Fruit fly (Drosophila melanogaster) whole organism, embryonic: ENCODE measurements around the gene CG46427.
A peak's percentile ranks its signal among the peaks of the same experiment; 100 is the strongest.

Experiments
- ATbp ChIP-seq: fragments of 200-800 bp; sonication (Bioruptor generic); optimal IDR thresholded peaks from 2 replicates; lab custom pipeline; 2017; ENCODE audit warnings: missing biosample characterization, mild to moderate bottlenecking, missing genetic modification characterization, missing genetic modification reagents
- Abd-B ChIP-seq: fragments of 200-800 bp; sonication (Bioruptor generic); optimal IDR thresholded peaks from 2 replicates; lab custom pipeline; 2018; ENCODE audit warnings: missing biosample characterization, mild to moderate bottlenecking, missing genetic modification characterization, moderate library complexity
- Bdp1 ChIP-seq: fragments of 200-800 bp; sonication (Bioruptor generic); optimal IDR thresholded peaks from 3 replicates; lab custom pipeline; 2016; ENCODE audit warnings: missing biosample characterization, missing genetic modification characterization
- CG10274 ChIP-seq: fragments of 200-800 bp; sonication (Bioruptor generic); optimal IDR thresholded peaks from 3 replicates; lab custom pipeline; 2017; ENCODE audit warnings: missing biosample characterization, mild to moderate bottlenecking, missing genetic modification characterization
- CG10431 ChIP-seq: fragments of 200-800 bp; sonication (Bioruptor generic); optimal IDR thresholded peaks from 3 replicates; lab custom pipeline; 2018; ENCODE audit warnings: missing biosample characterization, mild to moderate bottlenecking, missing genetic modification characterization
- CG11456 ChIP-seq: fragments of 200-800 bp; sonication (Bioruptor generic); IDR thresholded peaks from 3 replicates; pipeline ENCODE4 v1.3.6; 2022; ENCODE audit warnings: missing biosample characterization, missing genetic modification characterization
- CG13296 ChIP-seq: fragments of 200-800 bp; sonication (Bioruptor generic); optimal IDR thresholded peaks from 3 replicates; lab custom pipeline; 2018; ENCODE audit warnings: missing biosample characterization, mild to moderate bottlenecking, missing genetic modification characterization
- CG14050 ChIP-seq: fragments of 200-800 bp; sonication (Bioruptor generic); IDR thresholded peaks from 3 replicates; pipeline ENCODE4 v1.3.6; 2022; ENCODE audit warnings: missing biosample characterization, missing genetic modification characterization
- CG1647 ChIP-seq: fragments of 200-800 bp; sonication (Bioruptor generic); optimal IDR thresholded peaks from 3 replicates; lab custom pipeline; 2016; ENCODE audit warnings: missing biosample characterization, missing genetic modification characterization
- CG16779 ChIP-seq: fragments of 200-800 bp; sonication (Bioruptor generic); IDR thresholded peaks from 2 replicates; pipeline ENCODE4 v1.3.6; 2022; ENCODE audit warnings: missing biosample characterization, missing genetic modification characterization
- CG17361 ChIP-seq: fragments of 200-800 bp; sonication (Bioruptor generic); IDR thresholded peaks from 3 replicates; pipeline ENCODE4 v1.3.6; 2022; ENCODE audit warnings: missing biosample characterization, missing genetic modification characterization
- CG17802 ChIP-seq: fragments of 200-800 bp; sonication (Bioruptor generic); optimal IDR thresholded peaks from 2 replicates; lab custom pipeline; 2018; ENCODE audit warnings: missing biosample characterization, mild to moderate bottlenecking, missing genetic modification characterization, moderate library complexity
- CG18476 ChIP-seq: fragments of 200-800 bp; sonication (Bioruptor generic); optimal IDR thresholded peaks from 2 replicates; lab custom pipeline; 2016; ENCODE audit warnings: missing biosample characterization, mild to moderate bottlenecking, missing genetic modification characterization
- CG2120 ChIP-seq: fragments of 200-800 bp; sonication (Bioruptor generic); optimal IDR thresholded peaks from 3 replicates; lab custom pipeline; 2016; ENCODE audit warnings: missing biosample characterization, missing genetic modification characterization
- CG30431 ChIP-seq: fragments of 200-800 bp; sonication (Bioruptor generic); optimal IDR thresholded peaks from 2 replicates; lab custom pipeline; 2017; ENCODE audit warnings: missing biosample characterization, missing genetic modification characterization
- CG3065 ChIP-seq: fragments of 200-800 bp; sonication (Bioruptor generic); optimal IDR thresholded peaks from 2 replicates; lab custom pipeline; 2016; ENCODE audit warnings: missing biosample characterization, missing genetic modification characterization
- CG4854 ChIP-seq: fragments of 200-800 bp; sonication (Bioruptor generic); optimal IDR thresholded peaks from 2 replicates; lab custom pipeline; 2016; ENCODE audit warnings: missing biosample characterization, missing genetic modification characterization, inconsistent platforms
- CG5245 ChIP-seq: fragments of 200-800 bp; sonication (Bioruptor generic); optimal IDR thresholded peaks from 3 replicates; lab custom pipeline; 2016; ENCODE audit warnings: missing biosample characterization, missing genetic modification characterization
- CG6854 ChIP-seq: fragments of 200-800 bp; sonication (Bioruptor generic); optimal IDR thresholded peaks from 3 replicates; lab custom pipeline; 2017; ENCODE audit warnings: missing biosample characterization, mild to moderate bottlenecking, missing genetic modification characterization
- CG7357 ChIP-seq: fragments of 200-800 bp; sonication (Bioruptor generic); IDR thresholded peaks from 3 replicates; pipeline ENCODE4 v1.3.6; 2022; ENCODE audit warnings: missing biosample characterization, missing genetic modification characterization
- CG9437 ChIP-seq: fragments of 200-800 bp; sonication (Bioruptor generic); optimal IDR thresholded peaks from 2 replicates; lab custom pipeline; 2018; ENCODE audit warnings: missing biosample characterization, mild to moderate bottlenecking, missing genetic modification characterization
- Fer2 ChIP-seq: fragments of 200-800 bp; sonication (Bioruptor generic); optimal IDR thresholded peaks from 2 replicates; lab custom pipeline; 2018; ENCODE audit warnings: missing biosample characterization, mild to moderate bottlenecking, missing genetic modification characterization, moderate library complexity
- Hr78 ChIP-seq, 2 experiments: fragments of 200-800 bp in 1 of 2; fragments of >200 bp in 1 of 2; sonication (Bioruptor generic) in 1 of 2; optimal IDR thresholded peaks; 2 replicates each; lab custom pipeline; 2017 to 2019; ENCODE audit warnings: missing biosample characterization in 2 of 2, missing genetic modification characterization in 2 of 2, mild to moderate bottlenecking in 1 of 2, moderate library complexity in 1 of 2
- Rx ChIP-seq: fragments of 200-800 bp; sonication (Bioruptor generic); IDR thresholded peaks from 2 replicates; pipeline ENCODE4 v1.3.6; 2022; ENCODE audit warnings: missing biosample characterization, missing genetic modification characterization
- Sin3A ChIP-seq: fragments of >200 bp; optimal IDR thresholded peaks from 2 replicates; lab custom pipeline; 2018
- Xrp1 ChIP-seq: fragments of 200-800 bp; sonication (Bioruptor generic); IDR thresholded peaks from 2 replicates; pipeline ENCODE4 v1.3.6; 2022; ENCODE audit warnings: missing biosample characterization, missing genetic modification characterization
- ato ChIP-seq: fragments of 200-800 bp; sonication (Bioruptor generic); IDR thresholded peaks from 2 replicates; pipeline ENCODE4 v1.3.6; 2022; ENCODE audit warnings: missing biosample characterization, missing genetic modification characterization; ENCODE audit not compliant: partially characterized antibody
- bbx ChIP-seq: fragments of 200-800 bp; sonication (Bioruptor generic); IDR thresholded peaks from 2 replicates; pipeline ENCODE4 v1.3.6; 2022; ENCODE audit warnings: missing biosample characterization, missing genetic modification characterization; ENCODE audit not compliant: partially characterized antibody
- chinmo ChIP-seq: fragments of 200-800 bp; sonication (Bioruptor generic); IDR thresholded peaks from 4 replicates; pipeline ENCODE4 v1.3.6; 2022; ENCODE audit warnings: missing biosample characterization, missing genetic modification characterization; ENCODE audit not compliant: partially characterized antibody
- chn ChIP-seq: fragments of 200-800 bp; sonication (Bioruptor generic); optimal IDR thresholded peaks from 2 replicates; lab custom pipeline; 2016; ENCODE audit warnings: missing biosample characterization, missing genetic modification characterization
- corto ChIP-seq: fragments of 200-800 bp; sonication (Bioruptor generic); optimal IDR thresholded peaks from 2 replicates; lab custom pipeline; 2016; ENCODE audit warnings: missing biosample characterization, mild to moderate bottlenecking, missing genetic modification characterization, moderate library complexity
- disco-r ChIP-seq: fragments of 200-800 bp; sonication (Bioruptor generic); optimal IDR thresholded peaks from 2 replicates; lab custom pipeline; 2016; ENCODE audit warnings: missing biosample characterization, missing genetic modification characterization
- gce ChIP-seq: fragments of 200-800 bp; sonication (Bioruptor generic); IDR thresholded peaks from 3 replicates; pipeline ENCODE4 v1.3.6; 2022; ENCODE audit warnings: missing biosample characterization, missing genetic modification characterization
- grau ChIP-seq: fragments of 200-800 bp; optimal IDR thresholded peaks from 3 replicates; lab custom pipeline; 2019; ENCODE audit warnings: missing biosample characterization, mild to moderate bottlenecking, missing genetic modification characterization, moderate library complexity
- h ChIP-seq: fragments of >200 bp; optimal IDR thresholded peaks from 2 replicates; lab custom pipeline; 2017
- jing ChIP-seq: fragments of 200-800 bp; sonication (Bioruptor generic); optimal IDR thresholded peaks from 2 replicates; lab custom pipeline; 2018; ENCODE audit warnings: missing biosample characterization, mild to moderate bottlenecking, missing genetic modification characterization
- knrl ChIP-seq: fragments of 200-800 bp; sonication (Bioruptor generic); IDR thresholded peaks from 3 replicates; pipeline ENCODE4 v1.3.6; 2022; ENCODE audit warnings: missing biosample characterization, missing genetic modification characterization; ENCODE audit not compliant: partially characterized antibody
- nerfin-2 ChIP-seq: fragments of 200-800 bp; sonication (Bioruptor generic); IDR thresholded peaks from 2 replicates; pipeline ENCODE4 v1.3.6; 2022; ENCODE audit warnings: missing biosample characterization, missing genetic modification characterization; ENCODE audit not compliant: partially characterized antibody
- oc ChIP-seq: fragments of 200-800 bp; sonication (Bioruptor generic); optimal IDR thresholded peaks from 2 replicates; lab custom pipeline; 2018; ENCODE audit warnings: missing biosample characterization, mild to moderate bottlenecking, missing genetic modification characterization, moderate library complexity
- pita ChIP-seq: fragments of 200-800 bp; sonication (Bioruptor generic); optimal IDR thresholded peaks from 2 replicates; lab custom pipeline; 2017; ENCODE audit warnings: missing biosample characterization, mild to moderate bottlenecking, missing genetic modification characterization
- psq ChIP-seq: fragments of 200-800 bp; sonication (Bioruptor generic); optimal IDR thresholded peaks from 2 replicates; lab custom pipeline; 2017; ENCODE audit warnings: missing biosample characterization, missing genetic modification characterization
- run ChIP-seq: fragments of 200-800 bp; sonication (Bioruptor generic); optimal IDR thresholded peaks from 3 replicates; lab custom pipeline; 2018; ENCODE audit warnings: missing biosample characterization, mild to moderate bottlenecking, missing genetic modification characterization
- sens-2 ChIP-seq: fragments of 200-800 bp; sonication (Bioruptor generic); IDR thresholded peaks from 2 replicates; pipeline ENCODE4 v1.3.6; 2022; ENCODE audit warnings: missing biosample characterization, missing genetic modification characterization
- slp2 ChIP-seq: fragments of 200-800 bp; sonication (Bioruptor generic); optimal IDR thresholded peaks from 2 replicates; lab custom pipeline; 2016; ENCODE audit warnings: missing biosample characterization, missing genetic modification characterization
- stwl ChIP-seq: fragments of 200-800 bp; sonication (Bioruptor generic); optimal IDR thresholded peaks from 3 replicates; lab custom pipeline; 2018; ENCODE audit warnings: missing biosample characterization, mild to moderate bottlenecking, missing genetic modification characterization, moderate library complexity
- trem ChIP-seq: fragments of 200-800 bp; optimal IDR thresholded peaks from 3 replicates; lab custom pipeline; 2019; ENCODE audit warnings: missing biosample characterization, mild to moderate bottlenecking, missing genetic modification characterization, moderate library complexity
- tup ChIP-seq: fragments of 200-800 bp; sonication (Bioruptor generic); optimal IDR thresholded peaks from 2 replicates; lab custom pipeline; 2016; ENCODE audit warnings: missing biosample characterization, mild to moderate bottlenecking, missing genetic modification characterization, moderate library complexity
- unpg ChIP-seq: fragments of 200-800 bp; sonication (Bioruptor generic); optimal IDR thresholded peaks from 3 replicates; lab custom pipeline; 2018; ENCODE audit warnings: missing biosample characterization, mild to moderate bottlenecking, missing genetic modification characterization, moderate library complexity
- vnd ChIP-seq: fragments of 200-800 bp; sonication (Bioruptor generic); IDR thresholded peaks from 3 replicates; pipeline ENCODE4 v1.3.6; 2022; ENCODE audit warnings: missing biosample characterization, missing genetic modification characterization; ENCODE audit not compliant: partially characterized antibody

Gene CG46427

dm6 chr3R:12442601-12443533 is 3.9 kb upstream of the CG46427 start (continued):
- TF ChIP-seq Abd-B (GFP tag; lab: Kevin White, UChicago), result no peak
- no peak for TF ChIP-seq CG6854 (GFP tag; lab: Kevin White, UChicago)
- TF ChIP-seq oc (tag; lab: Kevin White, UChicago), result no peak
- TF ChIP-seq CG16779 (GFP tag; lab: Robert Waterston, UW), result no peak
- no peak for TF ChIP-seq sens-2 (GFP tag; lab: Robert Waterston, UW)
- TF ChIP-seq h, result no peak
- TF ChIP-seq grau (tag; lab: Kevin White, UChicago), result peak; percentile 64
- TF ChIP-seq CG10431 (GFP tag; lab: Kevin White, UChicago), result no peak
- TF ChIP-seq Bdp1 (GFP tag; lab: Kevin White, UChicago), result no peak
- TF ChIP-seq CG3065, result no peak
- no peak for TF ChIP-seq ato (GFP tag; lab: Robert Waterston, UW)
- no peak for TF ChIP-seq Rx (GFP tag; lab: Robert Waterston, UW)
- TF ChIP-seq chn (GFP tag; lab: Kevin White, UChicago), result no peak
- no peak for TF ChIP-seq ATbp (GFP tag; lab: Kevin White, UChicago)
- TF ChIP-seq CG4854 (GFP tag; lab: Kevin White, UChicago), result no peak
- TF ChIP-seq CG18476 (GFP tag; lab: Kevin White, UChicago), result no peak
- no peak for TF ChIP-seq CG17802 (tag; lab: Kevin White, UChicago)
- TF ChIP-seq knrl, result no peak
- TF ChIP-seq unpg (GFP tag; lab: Kevin White, UChicago), result peak; percentile 34
- peak in 1 of 2 experiments; percentile 21 for TF ChIP-seq Hr78 (GFP tag; optimal IDR thresholded peaks at IDR 0.05; lab: Kevin White, UChicago)
- TF ChIP-seq CG5245 (GFP tag; lab: Kevin White, UChicago), result no peak
- no peak for TF ChIP-seq trem (tag; lab: Kevin White, UChicago)
- no peak for TF ChIP-seq tup
- TF ChIP-seq corto (GFP tag; lab: Kevin White, UChicago), result peak; percentile 50
- 0 out of 3 replicates have a peak, but pooled peaks have one; percentile 23 for TF ChIP-seq CG14050 (GFP tag; lab: Robert Waterston, UW)
- peak; percentile 53 for TF ChIP-seq Fer2
- TF ChIP-seq CG10274 (GFP tag; lab: Kevin White, UChicago), result no peak
- TF ChIP-seq jing, result no peak
- no peak for TF ChIP-seq run (tag; lab: Kevin White, UChicago)
- no peak for TF ChIP-seq stwl (tag; lab: Kevin White, UChicago)
- peak; percentile 30; the same call in 1 of the 2 replicates for TF ChIP-seq Xrp1 (GFP tag; lab: Robert Waterston, UW)
- peak; percentile 9 for TF ChIP-seq CG13296 (GFP tag; lab: Kevin White, UChicago)
- no peak for TF ChIP-seq bbx (GFP tag; lab: Robert Waterston, UW)
- 0 out of 3 replicates have a peak, but pooled peaks have one; percentile 7 for TF ChIP-seq CG17361 (GFP tag; lab: Robert Waterston, UW)
- TF ChIP-seq chinmo (GFP tag; lab: Robert Waterston, UW), result no peak; the same call in 3 of the 4 replicates
- TF ChIP-seq disco-r (GFP tag; lab: Kevin White, UChicago), result no peak
- no peak for TF ChIP-seq pita (GFP tag; lab: Kevin White, UChicago)
- TF ChIP-seq vnd, result no peak
- TF ChIP-seq psq (GFP tag; lab: Kevin White, UChicago), result no peak
- TF ChIP-seq CG2120 (GFP tag; lab: Kevin White, UChicago), result peak; percentile 75
- no peak for TF ChIP-seq CG9437 (GFP tag; lab: Kevin White, UChicago)
- no peak for TF ChIP-seq nerfin-2
- TF ChIP-seq Sin3A (lab: Kevin White, UChicago), result no peak
- no peak for TF ChIP-seq CG30431 (GFP tag; lab: Kevin White, UChicago)
- TF ChIP-seq slp2 (GFP tag; lab: Kevin White, UChicago), result no peak
- TF ChIP-seq CG7357, result no peak
- TF ChIP-seq CG11456, result no peak
- TF ChIP-seq gce (GFP tag; lab: Robert Waterston, UW), result no peak
- TF ChIP-seq CG1647 (GFP tag; lab: Kevin White, UChicago), result no peak
